Fruit fly (Drosophila melanogaster) whole organism, embryonic: ENCODE data around the gene CG34260.

Experiments
- BtbVII ChIP-seq: fragments of 200-800 bp; sonication (Bioruptor generic); optimal IDR thresholded peaks from 3 replicates; lab custom pipeline; 2017; ENCODE audit warnings: missing biosample characterization, mild to moderate bottlenecking, missing genetic modification characterization
- CG1024 ChIP-seq: fragments of 200-800 bp; sonication (Bioruptor generic); IDR thresholded peaks from 2 replicates; pipeline ENCODE4 v1.3.6; 2022; ENCODE audit warnings: missing biosample characterization, missing genetic modification characterization
- CG10321 ChIP-seq: fragments of 200-800 bp; sonication (Bioruptor generic); IDR thresholded peaks from 2 replicates; pipeline ENCODE4 v1.3.6; 2022; ENCODE audit warnings: missing biosample characterization, missing genetic modification characterization
- CG10959 ChIP-seq: fragments of 200-800 bp; sonication (Bioruptor generic); IDR thresholded peaks from 2 replicates; pipeline ENCODE4 v1.3.6; 2022; ENCODE audit warnings: missing biosample characterization, missing genetic modification characterization
- CG11398 ChIP-seq: fragments of 200-800 bp; sonication (Bioruptor generic); optimal IDR thresholded peaks from 2 replicates; lab custom pipeline; 2016; ENCODE audit warnings: missing biosample characterization, missing genetic modification characterization
- CG11456 ChIP-seq: fragments of 200-800 bp; sonication (Bioruptor generic); IDR thresholded peaks from 3 replicates; pipeline ENCODE4 v1.3.6; 2022; ENCODE audit warnings: missing biosample characterization, missing genetic modification characterization
- CG1233 ChIP-seq: fragments of 200-800 bp; sonication (Bioruptor generic); optimal IDR thresholded peaks from 4 replicates; lab custom pipeline; 2018; ENCODE audit warnings: missing biosample characterization, mild to moderate bottlenecking, missing genetic modification characterization
- CG14710 ChIP-seq: fragments of 200-800 bp; sonication (Bioruptor generic); optimal IDR thresholded peaks from 3 replicates; lab custom pipeline; 2019; ENCODE audit warnings: missing biosample characterization, mild to moderate bottlenecking, missing genetic modification characterization, moderate library complexity
- CG15696 ChIP-seq: fragments of 200-800 bp; sonication (Bioruptor generic); optimal IDR thresholded peaks from 2 replicates; lab custom pipeline; 2019; ENCODE audit warnings: missing biosample characterization, mild to moderate bottlenecking, missing genetic modification characterization, moderate library complexity
- CG17802 ChIP-seq: fragments of 200-800 bp; sonication (Bioruptor generic); optimal IDR thresholded peaks from 2 replicates; lab custom pipeline; 2018; ENCODE audit warnings: missing biosample characterization, mild to moderate bottlenecking, missing genetic modification characterization, moderate library complexity
- CG17829 ChIP-seq: fragments of 200-800 bp; optimal IDR thresholded peaks from 2 replicates; lab custom pipeline; 2019; ENCODE audit warnings: missing biosample characterization, mild to moderate bottlenecking, missing genetic modification characterization, moderate library complexity
- CG1792 ChIP-seq: fragments of 200-800 bp; sonication (Bioruptor generic); optimal IDR thresholded peaks from 2 replicates; lab custom pipeline; 2016; ENCODE audit warnings: missing biosample characterization, missing genetic modification characterization
- CG2712 ChIP-seq: fragments of 200-800 bp; optimal IDR thresholded peaks from 3 replicates; lab custom pipeline; 2019; ENCODE audit warnings: missing biosample characterization, mild to moderate bottlenecking, missing genetic modification characterization, moderate library complexity
- CG7839 ChIP-seq: fragments of 200-800 bp; sonication (Bioruptor generic); optimal IDR thresholded peaks from 3 replicates; lab custom pipeline; 2018; ENCODE audit warnings: missing biosample characterization, mild to moderate bottlenecking, missing genetic modification characterization, moderate library complexity
- CG8388 ChIP-seq: fragments of 200-800 bp; sonication (Bioruptor generic); optimal IDR thresholded peaks from 2 replicates; lab custom pipeline; 2019; ENCODE audit warnings: missing biosample characterization, mild to moderate bottlenecking, missing genetic modification characterization, moderate library complexity
- CG8478 ChIP-seq: fragments of >200 bp; optimal IDR thresholded peaks from 2 replicates; lab custom pipeline; 2018
- CG9215 ChIP-seq: fragments of 200-800 bp; sonication (Bioruptor generic); IDR thresholded peaks from 2 replicates; pipeline ENCODE4 v1.3.6; 2022; ENCODE audit warnings: missing biosample characterization, missing genetic modification characterization
- CG9797 ChIP-seq: fragments of 200-800 bp; sonication (Bioruptor generic); optimal IDR thresholded peaks from 3 replicates; lab custom pipeline; 2018; ENCODE audit warnings: missing biosample characterization, mild to moderate bottlenecking, missing genetic modification characterization
- CoRest ChIP-seq: fragments of 200-800 bp; sonication (Bioruptor generic); optimal IDR thresholded peaks from 3 replicates; lab custom pipeline; 2018; ENCODE audit warnings: missing biosample characterization, mild to moderate bottlenecking, missing genetic modification characterization, moderate library complexity
- Doc3 ChIP-seq: fragments of 200-800 bp; sonication (Bioruptor generic); IDR thresholded peaks from 3 replicates; pipeline ENCODE4 v1.3.6; 2022; ENCODE audit warnings: missing biosample characterization, missing genetic modification characterization; ENCODE audit not compliant: partially characterized antibody
- Dref ChIP-seq: fragments of 200-800 bp; sonication (Bioruptor generic); IDR thresholded peaks from 2 replicates; pipeline ENCODE4 v1.3.6; 2022; ENCODE audit warnings: missing biosample characterization, missing genetic modification characterization
- Fer3 ChIP-seq: fragments of 200-800 bp; sonication (Bioruptor generic); optimal IDR thresholded peaks from 2 replicates; lab custom pipeline; 2018; ENCODE audit warnings: missing biosample characterization, mild to moderate bottlenecking, missing genetic modification characterization, moderate library complexity
- Hey ChIP-seq: fragments of 200-800 bp; sonication (Bioruptor generic); optimal IDR thresholded peaks from 3 replicates; lab custom pipeline; 2018; ENCODE audit warnings: missing biosample characterization, mild to moderate bottlenecking, missing genetic modification characterization
- HmgZ ChIP-seq: fragments of 200-800 bp; sonication (Bioruptor generic); optimal IDR thresholded peaks from 2 replicates; lab custom pipeline; 2018; ENCODE audit warnings: missing biosample characterization, mild to moderate bottlenecking, missing genetic modification characterization
- Hmr ChIP-seq: fragments of 200-800 bp; sonication (Bioruptor generic); optimal IDR thresholded peaks from 3 replicates; lab custom pipeline; 2017; ENCODE audit warnings: mild to moderate bottlenecking, missing biosample characterization, missing genetic modification reagents, missing genetic modification characterization
- MESR4 ChIP-seq: fragments of 200-800 bp; sonication (Bioruptor generic); optimal IDR thresholded peaks from 2 replicates; lab custom pipeline; 2018; ENCODE audit warnings: missing biosample characterization, mild to moderate bottlenecking, missing genetic modification characterization, moderate library complexity
- Mes4 ChIP-seq: fragments of 200-800 bp; sonication (Bioruptor generic); optimal IDR thresholded peaks from 2 replicates; lab custom pipeline; 2016; ENCODE audit warnings: missing biosample characterization, missing genetic modification characterization
- Oaz ChIP-seq: fragments of 200-800 bp; sonication (Bioruptor generic); IDR thresholded peaks from 2 replicates; pipeline ENCODE4 v1.3.6; 2022; ENCODE audit warnings: missing biosample characterization, missing genetic modification characterization
- Ptx1 ChIP-seq: fragments of 200-800 bp; sonication (Bioruptor generic); IDR thresholded peaks from 2 replicates; pipeline ENCODE4 v1.3.6; 2022; ENCODE audit warnings: missing biosample characterization, missing genetic modification characterization
- Xrp1 ChIP-seq: fragments of 200-800 bp; sonication (Bioruptor generic); IDR thresholded peaks from 2 replicates; pipeline ENCODE4 v1.3.6; 2022; ENCODE audit warnings: missing biosample characterization, missing genetic modification characterization
- al ChIP-seq: fragments of 200-800 bp; sonication (Bioruptor generic); IDR thresholded peaks from 2 replicates; pipeline ENCODE4 v1.3.6; 2022; ENCODE audit warnings: missing biosample characterization, missing genetic modification characterization
- cg ChIP-seq: fragments of 200-800 bp; sonication (Bioruptor generic); optimal IDR thresholded peaks from 3 replicates; lab custom pipeline; 2019; ENCODE audit warnings: missing biosample characterization, mild to moderate bottlenecking, missing genetic modification characterization, moderate library complexity
- dati ChIP-seq: fragments of 200-800 bp; sonication (Bioruptor generic); IDR thresholded peaks from 2 replicates; pipeline ENCODE4 v1.3.6; 2022; ENCODE audit warnings: missing biosample characterization, missing genetic modification characterization
- dmrt99B ChIP-seq: fragments of 200-800 bp; sonication (Bioruptor generic); optimal IDR thresholded peaks from 2 replicates; lab custom pipeline; 2018; ENCODE audit warnings: missing biosample characterization, mild to moderate bottlenecking, missing genetic modification characterization, moderate library complexity
- dpn ChIP-seq, 2 experiments: fragments of 200-800 bp; sonication (Bioruptor generic); optimal IDR thresholded peaks; 3 replicates each; lab custom pipeline; 2016; ENCODE audit warnings: missing biosample characterization in 2 of 2, missing genetic modification characterization in 2 of 2
- fd102C ChIP-seq: fragments of 200-800 bp; sonication (Bioruptor generic); optimal IDR thresholded peaks from 2 replicates; lab custom pipeline; 2018; ENCODE audit warnings: missing biosample characterization, mild to moderate bottlenecking, missing genetic modification characterization, moderate library complexity
- grn ChIP-seq: fragments of 200-800 bp; sonication (Bioruptor generic); optimal IDR thresholded peaks from 3 replicates; lab custom pipeline; 2017; ENCODE audit warnings: missing biosample characterization, missing genetic modification characterization
- insv ChIP-seq, 2 experiments: fragments of 200-800 bp; sonication (Bioruptor generic); optimal IDR thresholded peaks; 3 replicates each; lab custom pipeline; 2016 to 2018; ENCODE audit warnings: missing biosample characterization in 2 of 2, missing genetic modification characterization in 2 of 2
- knrl ChIP-seq: fragments of 200-800 bp; sonication (Bioruptor generic); IDR thresholded peaks from 3 replicates; pipeline ENCODE4 v1.3.6; 2022; ENCODE audit warnings: missing biosample characterization, missing genetic modification characterization; ENCODE audit not compliant: partially characterized antibody
- mld ChIP-seq: fragments of 200-800 bp; sonication (Bioruptor generic); IDR thresholded peaks from 3 replicates; pipeline ENCODE4 v1.3.6; 2022; ENCODE audit warnings: missing biosample characterization, missing genetic modification characterization; ENCODE audit not compliant: partially characterized antibody
- nau ChIP-seq: fragments of 200-800 bp; sonication (Bioruptor generic); optimal IDR thresholded peaks from 3 replicates; lab custom pipeline; 2017; ENCODE audit warnings: missing biosample characterization, mild to moderate bottlenecking, missing genetic modification characterization, missing genetic modification reagents
- sc ChIP-seq, 3 experiments: fragments of >200 bp in 2 of 3; fragments of 200-800 bp in 1 of 3; sonication (Bioruptor generic) in 1 of 3; optimal IDR thresholded peaks; 2 replicates in 2 of 3; 3 replicates in 1 of 3; lab custom pipeline; 2017; ENCODE audit warnings: mild to moderate bottlenecking in 1 of 3, missing biosample characterization in 1 of 3, missing genetic modification characterization in 1 of 3, missing genetic modification reagents in 1 of 3
- schlank ChIP-seq: fragments of 200-800 bp; sonication (Bioruptor generic); optimal IDR thresholded peaks from 2 replicates; lab custom pipeline; 2018; ENCODE audit warnings: missing biosample characterization, mild to moderate bottlenecking, missing genetic modification characterization
- tna ChIP-seq: fragments of 200-800 bp; sonication (Bioruptor generic); IDR thresholded peaks from 2 replicates; pipeline ENCODE4 v1.3.6; 2022; ENCODE audit warnings: missing biosample characterization, missing genetic modification characterization; ENCODE audit not compliant: partially characterized antibody
- ttk ChIP-seq: fragments of 200-800 bp; sonication (Bioruptor generic); IDR thresholded peaks from 2 replicates; pipeline ENCODE4 v2.1.2; 2022; ENCODE audit warnings: missing biosample characterization, missing genetic modification characterization
- twi ChIP-seq: fragments of 200-800 bp; optimal IDR thresholded peaks from 2 replicates; lab custom pipeline; 2019; ENCODE audit warnings: missing biosample characterization, mild to moderate bottlenecking, missing genetic modification characterization, moderate library complexity
- tx ChIP-seq: fragments of 200-800 bp; sonication (Bioruptor generic); optimal IDR thresholded peaks from 2 replicates; lab custom pipeline; 2016; ENCODE audit warnings: missing biosample characterization, missing genetic modification characterization
- unc-4 ChIP-seq: fragments of 200-800 bp; sonication (Bioruptor generic); IDR thresholded peaks from 2 replicates; pipeline ENCODE4 v1.3.6; 2022; ENCODE audit warnings: missing biosample characterization, missing genetic modification characterization; ENCODE audit not compliant: partially characterized antibody

The CG34260 gene

DNA sequence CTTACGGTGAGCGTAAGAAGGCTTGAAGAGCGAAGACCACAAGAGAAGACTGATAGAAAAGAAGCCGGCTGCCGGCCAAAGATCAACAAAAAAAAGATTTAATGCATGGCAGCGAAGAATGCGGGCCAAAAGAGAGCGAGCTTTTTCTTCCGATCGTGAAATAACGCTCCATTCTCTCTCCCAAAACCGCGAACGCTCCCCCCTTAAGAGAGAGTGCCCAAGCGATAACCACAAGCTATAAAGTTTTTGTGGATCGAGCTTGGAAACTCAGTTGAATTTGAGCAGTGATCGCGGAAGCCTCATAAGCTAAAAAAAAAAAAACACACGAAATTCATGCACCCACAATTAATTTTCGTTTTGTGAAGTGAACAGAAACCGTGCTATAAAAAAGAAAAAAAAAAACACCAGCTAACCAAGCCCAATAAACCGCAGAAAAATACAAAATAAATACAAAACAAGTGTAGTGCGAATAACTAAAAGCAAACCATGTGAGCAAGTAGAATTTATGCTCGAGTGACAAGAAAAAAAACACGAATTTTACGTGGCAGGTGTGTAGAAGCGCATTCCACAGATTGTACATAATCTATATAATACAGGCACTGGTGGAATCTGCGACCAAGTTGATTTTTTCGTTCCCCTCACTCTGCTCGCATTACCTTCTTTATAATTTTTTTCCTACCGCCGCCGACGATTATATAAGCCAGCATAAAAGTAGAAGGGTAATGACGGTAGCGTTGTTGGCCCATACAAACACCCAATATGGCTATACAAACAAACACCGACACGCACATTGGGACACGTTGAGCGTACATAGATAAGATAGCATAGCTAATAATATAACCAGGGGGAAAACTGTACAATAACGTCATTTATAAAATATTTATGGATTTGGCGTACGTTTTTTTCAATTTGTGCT is 16.7 kb downstream of the CG34260 start, which contains the start of gene CG13252 (continued):
- no peak; the same call in 1 of the 2 replicates for TF ChIP-seq tna
- TF ChIP-seq CG17829 (tag; lab: Kevin White, UChicago) = no peak
- TF ChIP-seq HmgZ (tag; lab: Kevin White, UChicago) = peak; percentile 34
- TF ChIP-seq CG14710 (tag; lab: Kevin White, UChicago) = no peak
- no peak for TF ChIP-seq CG10321 (GFP tag; lab: Robert Waterston, UW)
- TF ChIP-seq CoRest (tag; lab: Kevin White, UChicago) = peak; percentile 45
- TF ChIP-seq CG15696 (tag; lab: Kevin White, UChicago) = no peak
- no peak for TF ChIP-seq MESR4 (GFP tag; lab: Kevin White, UChicago)
- no peak for TF ChIP-seq fd102C (GFP tag; lab: Kevin White, UChicago)
- no peak for TF ChIP-seq Doc3 (GFP tag; lab: Robert Waterston, UW)
- TF ChIP-seq al = no peak
- peak; percentile 27 for TF ChIP-seq dmrt99B (tag; lab: Kevin White, UChicago)
- no peak for TF ChIP-seq mld (GFP tag; lab: Robert Waterston, UW)
- TF ChIP-seq sc (optimal IDR thresholded peaks at IDR 0.05; lab: Kevin White, UChicago) = no peak
- TF ChIP-seq sc (GFP tag; optimal IDR thresholded peaks at IDR 0.05; lab: Kevin White, UChicago) = no peak
- TF ChIP-seq insv (GFP tag; optimal IDR thresholded peaks at IDR 0.05; lab: Kevin White, UChicago) = no peak
- no peak for TF ChIP-seq Oaz (GFP tag; lab: Robert Waterston, UW)
- no peak for TF ChIP-seq nau (GFP tag; lab: Kevin White, UChicago)
- 0 out of 2 replicates have a peak, but pooled peaks have one; percentile 4 for TF ChIP-seq Ptx1 (GFP tag; lab: Robert Waterston, UW)
- no peak for TF ChIP-seq CG10959 (GFP tag; lab: Robert Waterston, UW)
- no peak; the same call in 1 of the 2 replicates for TF ChIP-seq Xrp1 (GFP tag; lab: Robert Waterston, UW)
- TF ChIP-seq Fer3 (tag; lab: Kevin White, UChicago) = peak; percentile 37
- TF ChIP-seq CG11398 = no peak
- no peak for TF ChIP-seq CG2712 (tag; lab: Kevin White, UChicago)
- TF ChIP-seq tx = no peak
- TF ChIP-seq dati (GFP tag; lab: Robert Waterston, UW) = no peak
- TF ChIP-seq dpn (GFP tag; optimal IDR thresholded peaks at IDR 0.05; lab: Kevin White, UChicago) = no peak
- TF ChIP-seq Hey (tag; lab: Kevin White, UChicago) = peak; percentile 52
- no peak for TF ChIP-seq CG17802
- peak; percentile 34 for TF ChIP-seq CG1792 (GFP tag; lab: Kevin White, UChicago)
- TF ChIP-seq CG7839 = no peak
- TF ChIP-seq CG1024 (GFP tag; lab: Robert Waterston, UW) = no peak
- TF ChIP-seq grn = no peak
- no peak for TF ChIP-seq CG11456 (GFP tag; lab: Robert Waterston, UW)
- TF ChIP-seq twi = no peak
- TF ChIP-seq unc-4 = no peak
- no peak for TF ChIP-seq CG8478
- peak; percentile 24 for TF ChIP-seq CG1233 (GFP tag; lab: Kevin White, UChicago)
- TF ChIP-seq schlank (tag; lab: Kevin White, UChicago) = peak; percentile 42
- peak; percentile 27 for TF ChIP-seq Hmr (GFP tag; lab: Kevin White, UChicago)
- TF ChIP-seq knrl (GFP tag; lab: Robert Waterston, UW) = no peak
- TF ChIP-seq Mes4 (GFP tag; lab: Kevin White, UChicago) = no peak
- TF ChIP-seq CG8388 = no peak
- no peak for TF ChIP-seq ttk (GFP tag; lab: Robert Waterston, UW)
- no peak for TF ChIP-seq CG9797 (GFP tag; lab: Kevin White, UChicago)
- peak; percentile 26 for TF ChIP-seq cg (GFP tag; lab: Kevin White, UChicago)
- no peak for TF ChIP-seq CG9215 (GFP tag; lab: Robert Waterston, UW)
- TF ChIP-seq Dref = no peak
- TF ChIP-seq BtbVII (GFP tag; lab: Kevin White, UChicago) = peak; percentile 35
